Worm (Caenorhabditis elegans) whole organism, young adult: ENCODE results near the gene srlf-11.

Experiments used
- hmg-20 ChIP-seq: fragments of 200-800 bp; sonication (Bioruptor generic); IDR thresholded peaks from 2 replicates; pipeline ENCODE4 v1.3.6; 2022; ENCODE audit warnings: missing genetic modification reagents, missing genetic modification characterization, missing compliant biosample characterization
- snpc-1.3 ChIP-seq: sonication (generic microtip); optimal IDR thresholded peaks from 2 replicates; lab custom pipeline; 2017; ENCODE audit warnings: missing genetic modification characterization, mild to moderate bottlenecking, missing compliant biosample characterization, antibody characterized with exemption, moderate library complexity, missing genotype, missing genetic modification reagents; ENCODE audit not compliant: insufficient read depth

DNA sequence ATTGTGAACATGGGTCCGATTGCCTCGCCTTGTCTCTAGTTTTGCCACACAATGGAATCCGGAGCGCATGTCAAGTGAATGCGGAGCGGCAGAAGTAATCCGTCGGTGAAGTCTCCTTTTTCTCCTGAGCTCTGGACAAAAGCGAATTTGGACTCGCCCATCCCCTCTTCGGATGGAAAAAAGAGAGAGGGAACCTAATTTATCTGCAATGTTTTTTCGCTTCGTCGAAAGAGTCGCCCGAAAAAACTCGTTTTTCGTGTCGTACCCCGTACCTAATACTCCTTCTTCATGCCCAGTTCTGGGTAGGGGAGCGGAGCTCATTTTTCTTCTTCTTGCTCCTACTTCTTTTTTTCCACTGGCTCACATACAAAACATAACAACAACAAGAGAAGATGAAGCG is 15.7 kb downstream of the srlf-11 start:
- TF ChIP-seq hmg-20 (GFP tag; lab: Robert Waterston, UW) (no peak), snpc-1.3 (tag; lab: Kevin White, UChicago) (no peak)
